Fruit fly (Drosophila melanogaster): ENCODE results near the gene Hsp27.

Gene Hsp27

dm6 chr3L:9424528-9424911 lies 40.7 kb downstream of the Hsp27 start:
- TF ChIP-seq CG1620 (GFP tag; optimal IDR thresholded peaks at IDR 0.05), result no peak
- TF ChIP-seq CG12768 (GFP tag; optimal IDR thresholded peaks at IDR 0.05), result peak; percentile 18
- TF ChIP-seq kay (GFP tag; ENCODE audit: borderline replicate concordance), result peak; percentile 97
- TF ChIP-seq toe (GFP tag; optimal IDR thresholded peaks at IDR 0.05), result no peak
- TF ChIP-seq CG7045 (GFP tag; optimal IDR thresholded peaks at IDR 0.05), result peak; percentile 36
- peak; percentile 32 for TF ChIP-seq CG11617 (GFP tag; optimal IDR thresholded peaks at IDR 0.05)
- TF ChIP-seq CG14711 (tag; optimal IDR thresholded peaks at IDR 0.05), result peak; percentile 57
- peak; percentile 65 for TF ChIP-seq CG33017 (tag; optimal IDR thresholded peaks at IDR 0.05)
- TF ChIP-seq Mnt (GFP tag; optimal IDR thresholded peaks at IDR 0.05), result no peak
- TF ChIP-seq cnc (optimal IDR thresholded peaks at IDR 0.05), result peak in 1 of 2 experiments; percentile 78
- no peak for TF ChIP-seq pad (GFP tag; optimal IDR thresholded peaks at IDR 0.05)
- peak; percentile 10 for TF ChIP-seq CG7101 (tag; optimal IDR thresholded peaks at IDR 0.05)

DNA sequence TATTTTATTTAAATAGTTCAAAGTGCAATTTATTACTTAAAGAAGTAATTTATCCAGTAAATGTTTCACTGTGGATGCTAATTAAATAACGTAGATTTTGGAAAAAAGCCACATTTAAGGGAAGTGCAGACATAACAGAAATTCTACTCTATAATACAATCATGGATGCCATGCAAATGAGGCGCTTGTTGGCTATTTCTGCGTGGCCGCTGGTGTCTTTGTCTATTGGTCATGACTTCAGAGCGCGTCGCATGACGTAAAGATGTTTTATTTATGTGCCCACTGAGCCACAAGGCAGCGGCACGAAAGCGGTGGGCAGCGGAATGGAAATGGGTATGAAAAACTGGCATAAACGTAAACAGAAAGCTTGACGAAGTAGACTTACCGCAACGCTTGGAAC lies 42.0 kb downstream of the Hsp27 start:
- TF ChIP-seq Clk (GFP tag; optimal IDR thresholded peaks at IDR 0.05) (no peak), Mnt (GFP tag; optimal IDR thresholded peaks at IDR 0.05) (no peak)

dm6 chr3L:9426656-9427294 lies 42.9 kb downstream of the Hsp27 start, which contains the start of the genes Atat and Shc:
Gene Atat (minus strand): TSS chr3L:9426758.
Gene Shc (plus strand): TSS chr3L:9427010.
- TF ChIP-seq CG7045 (GFP tag; optimal IDR thresholded peaks at IDR 0.05), result peak; percentile 98
- TF ChIP-seq pad (GFP tag; optimal IDR thresholded peaks at IDR 0.05), result peak; percentile 95
- TF ChIP-seq Crg-1 (GFP tag; optimal IDR thresholded peaks at IDR 0.05), result peak; percentile 99
- peak; percentile 95 for TF ChIP-seq CG14711 (tag; optimal IDR thresholded peaks at IDR 0.05)
- TF ChIP-seq CG33017 (tag; optimal IDR thresholded peaks at IDR 0.05), result peak; percentile 97
- peak; percentile 94 for TF ChIP-seq Mnt (GFP tag; optimal IDR thresholded peaks at IDR 0.05)
- TF ChIP-seq CG11617 (GFP tag; optimal IDR thresholded peaks at IDR 0.05), result peak; percentile 97
- peak; percentile 97 for TF ChIP-seq kay (GFP tag; ENCODE audit: borderline replicate concordance)
- peak; percentile 89 for TF ChIP-seq cic (GFP tag; optimal IDR thresholded peaks at IDR 0.05)
- TF ChIP-seq ovo (GFP tag; optimal IDR thresholded peaks at IDR 0.05), result peak; percentile 96
- peak; percentile 99 for TF ChIP-seq bab1 (GFP tag; optimal IDR thresholded peaks at IDR 0.05)
- TF ChIP-seq Hr96 (GFP tag; optimal IDR thresholded peaks at IDR 0.05), result peak; percentile 100
- peak; percentile 99 for TF ChIP-seq CG7101 (tag; optimal IDR thresholded peaks at IDR 0.05)
- TF ChIP-seq CG5204 (GFP tag; optimal IDR thresholded peaks at IDR 0.05), result no peak
- TF ChIP-seq cnc (optimal IDR thresholded peaks at IDR 0.05), result no peak
- peak; percentile 99 for TF ChIP-seq Clk (GFP tag; optimal IDR thresholded peaks at IDR 0.05)
- TF ChIP-seq tj (GFP tag; optimal IDR thresholded peaks at IDR 0.05), result peak; percentile 89
- peak; percentile 99 for TF ChIP-seq CG12768 (GFP tag; optimal IDR thresholded peaks at IDR 0.05)
- peak; percentile 100 for TF ChIP-seq CG1620 (GFP tag; optimal IDR thresholded peaks at IDR 0.05)
- TF ChIP-seq toe (GFP tag; optimal IDR thresholded peaks at IDR 0.05), result peak; percentile 100

- TF ChIP-seq Crg-1 (GFP tag; optimal IDR thresholded peaks at IDR 0.05) (peak; percentile 33), CG11617 (GFP tag; optimal IDR thresholded peaks at IDR 0.05) (peak; percentile 73), CG1620 (GFP tag; optimal IDR thresholded peaks at IDR 0.05) (peak; percentile 61), CG7101 (tag; optimal IDR thresholded peaks at IDR 0.05) (peak; percentile 66), CG5204 (GFP tag; optimal IDR thresholded peaks at IDR 0.05) (no peak), Mnt (GFP tag; optimal IDR thresholded peaks at IDR 0.05) (peak; percentile 87), kay (GFP tag; ENCODE audit: borderline replicate concordance) (no peak), Clk (GFP tag; optimal IDR thresholded peaks at IDR 0.05) (peak; percentile 1), cnc (optimal IDR thresholded peaks at IDR 0.05) (no peak), CG14711 (tag; optimal IDR thresholded peaks at IDR 0.05) (peak; percentile 50), tj (GFP tag; optimal IDR thresholded peaks at IDR 0.05) (peak; percentile 27), cic (GFP tag; optimal IDR thresholded peaks at IDR 0.05) (peak; percentile 48), CG7045 (GFP tag; optimal IDR thresholded peaks at IDR 0.05) (peak; percentile 15), CG12768 (GFP tag; optimal IDR thresholded peaks at IDR 0.05) (peak; percentile 47), ovo (GFP tag; optimal IDR thresholded peaks at IDR 0.05) (peak; percentile 19), pad (GFP tag; optimal IDR thresholded peaks at IDR 0.05) (peak; percentile 24), CG33017 (tag; optimal IDR thresholded peaks at IDR 0.05) (peak; percentile 51), toe (GFP tag; optimal IDR thresholded peaks at IDR 0.05) (no peak), Hr96 (GFP tag; optimal IDR thresholded peaks at IDR 0.05) (peak; percentile 40), bab1 (GFP tag; optimal IDR thresholded peaks at IDR 0.05) (peak; percentile 70)
Measured at dm6 chr3L:9429665-9430607, 46.1 kb downstream of the Hsp27 start, which contains the start of the genes RpS17 and MTF-1. Gene RpS17 (minus strand): TSS chr3L:9429821. Gene MTF-1 (plus strand): TSS chr3L:9430312.

dm6 chr3L:9430608-9430952 lies 46.7 kb downstream of the Hsp27 start:
- TF ChIP-seq CG12768 (GFP tag; optimal IDR thresholded peaks at IDR 0.05) (peak; percentile 34), tj (GFP tag; optimal IDR thresholded peaks at IDR 0.05) (no peak), Clk (GFP tag; optimal IDR thresholded peaks at IDR 0.05) (no peak), CG33017 (tag; optimal IDR thresholded peaks at IDR 0.05) (no peak), bab1 (GFP tag; optimal IDR thresholded peaks at IDR 0.05) (no peak), kay (GFP tag; ENCODE audit: borderline replicate concordance) (no peak), toe (GFP tag; optimal IDR thresholded peaks at IDR 0.05) (no peak), CG14711 (tag; optimal IDR thresholded peaks at IDR 0.05) (no peak)
